Worm (Caenorhabditis elegans): ENCODE data around the gene nphp-2.

The nphp-2 gene

ce11 chrV:1892567-1893277, 2.9 kb upstream of the nphp-2 start, which contains the start of gene zig-11:
zig-11 (minus strand) TSS chrV:1892939.
- TF ChIP-seq F13C5.2 (tag; optimal IDR thresholded peaks at IDR 0.05), result no peak

ce11 chrV:1907350-1907749, 11.8 kb downstream of the nphp-2 start, which contains the start of gene Y32G9A.5:
Y32G9A.5 (plus strand) TSS chrV:1907650.
- TF ChIP-seq F13C5.2 (tag; optimal IDR thresholded peaks at IDR 0.05), result no peak
- no peak for TF ChIP-seq hmbx-1 (tag; optimal IDR thresholded peaks at IDR 0.05)
- TF ChIP-seq ceh-36 (tag; optimal IDR thresholded peaks at IDR 0.05), result no peak
- TF ChIP-seq tra-4 (tag; optimal IDR thresholded peaks at IDR 0.05), result no peak
- no peak for TF ChIP-seq hmg-4 (GFP tag; optimal IDR thresholded peaks at IDR 0.05)
- TF ChIP-seq hnd-1 (tag; optimal IDR thresholded peaks at IDR 0.05), result no peak
- no peak for TF ChIP-seq B0310.2 (tag; optimal IDR thresholded peaks at IDR 0.05)
- no peak for TF ChIP-seq ceh-13 (GFP tag; optimal IDR thresholded peaks at IDR 0.05)
- TF ChIP-seq ets-7 (tag; optimal IDR thresholded peaks at IDR 0.05), result no peak
- TF ChIP-seq tbx-11 (GFP tag; IDR thresholded peaks at IDR 0.05), result no peak
- TF ChIP-seq ama-1 (optimal IDR thresholded peaks at IDR 0.05), result no peak
- no peak for TF ChIP-seq aly-1 (tag; optimal IDR thresholded peaks at IDR 0.05)
- TF ChIP-seq tbx-37 (GFP tag; conservative IDR thresholded peaks at IDR 0.05), result no peak
- TF ChIP-seq sea-1 (GFP tag; conservative IDR thresholded peaks at IDR 0.05), result no peak
- TF ChIP-seq pes-1 (GFP tag; IDR thresholded peaks at IDR 0.05), result no peak
- no peak for TF ChIP-seq scrt-1 (GFP tag; IDR thresholded peaks at IDR 0.05)
- no peak for TF ChIP-seq flt-1 (GFP tag; IDR thresholded peaks at IDR 0.05)

- TF ChIP-seq sea-1 (GFP tag; conservative IDR thresholded peaks at IDR 0.05), result no peak
- no peak for TF ChIP-seq tra-4 (tag; optimal IDR thresholded peaks at IDR 0.05)
- TF ChIP-seq aly-1 (tag; optimal IDR thresholded peaks at IDR 0.05), result no peak
- TF ChIP-seq pes-1 (GFP tag; IDR thresholded peaks at IDR 0.05), result no peak
- TF ChIP-seq hmbx-1 (tag; optimal IDR thresholded peaks at IDR 0.05), result no peak
- no peak for TF ChIP-seq tbx-37 (GFP tag; conservative IDR thresholded peaks at IDR 0.05)
Measured at ce11 chrV:1908542-1908941, 13.0 kb downstream of the nphp-2 start, which contains the start of gene srp-3. srp-3 (plus strand) TSS chrV:1908842.

ce11 chrV:1911102-1911501, 15.5 kb downstream of the nphp-2 start, which contains the start of gene Y32G9A.3:
Y32G9A.3 (plus strand) TSS chrV:1911402.
- no peak for TF ChIP-seq ceh-13 (GFP tag; optimal IDR thresholded peaks at IDR 0.05)
- TF ChIP-seq hmg-4 (GFP tag; optimal IDR thresholded peaks at IDR 0.05), result no peak
- TF ChIP-seq hnd-1 (tag; optimal IDR thresholded peaks at IDR 0.05), result no peak
- TF ChIP-seq hmbx-1 (tag; optimal IDR thresholded peaks at IDR 0.05), result no peak
- no peak for TF ChIP-seq ama-1 (optimal IDR thresholded peaks at IDR 0.05)
- TF ChIP-seq tbx-11 (GFP tag; IDR thresholded peaks at IDR 0.05), result no peak
- no peak for TF ChIP-seq B0310.2 (tag; optimal IDR thresholded peaks at IDR 0.05)
- no peak for TF ChIP-seq scrt-1 (GFP tag; IDR thresholded peaks at IDR 0.05)
- TF ChIP-seq F13C5.2 (tag; optimal IDR thresholded peaks at IDR 0.05), result no peak
- TF ChIP-seq pes-1 (GFP tag; IDR thresholded peaks at IDR 0.05), result no peak
- no peak for TF ChIP-seq tbx-37 (GFP tag; conservative IDR thresholded peaks at IDR 0.05)
- TF ChIP-seq ceh-36 (tag; optimal IDR thresholded peaks at IDR 0.05), result no peak
- TF ChIP-seq ets-7 (tag; optimal IDR thresholded peaks at IDR 0.05), result no peak

- TF ChIP-seq tbx-37 (GFP tag; conservative IDR thresholded peaks at IDR 0.05) (no peak), ama-1 (optimal IDR thresholded peaks at IDR 0.05) (no peak), tra-4 (tag; optimal IDR thresholded peaks at IDR 0.05) (no peak), F13C5.2 (tag; optimal IDR thresholded peaks at IDR 0.05) (no peak), ceh-36 (tag; optimal IDR thresholded peaks at IDR 0.05) (no peak), ceh-13 (GFP tag; optimal IDR thresholded peaks at IDR 0.05) (no peak), hnd-1 (tag; optimal IDR thresholded peaks at IDR 0.05) (no peak), hmg-4 (GFP tag; optimal IDR thresholded peaks at IDR 0.05) (no peak), aly-1 (tag; optimal IDR thresholded peaks at IDR 0.05) (no peak), B0310.2 (tag; optimal IDR thresholded peaks at IDR 0.05) (no peak), sea-1 (GFP tag; conservative IDR thresholded peaks at IDR 0.05) (no peak), ets-7 (tag; optimal IDR thresholded peaks at IDR 0.05) (no peak), flt-1 (GFP tag; IDR thresholded peaks at IDR 0.05) (no peak), hmbx-1 (tag; optimal IDR thresholded peaks at IDR 0.05) (no peak), scrt-1 (GFP tag; IDR thresholded peaks at IDR 0.05) (no peak)
Measured at ce11 chrV:1918030-1918559, 22.5 kb downstream of the nphp-2 start, which contains the start of gene Y32G9A.2. Y32G9A.2 (plus strand) TSS chrV:1918509.

ce11 chrV:1920105-1920504, 24.5 kb downstream of the nphp-2 start, which contains the start of gene Y32G9A.12:
Y32G9A.12 (minus strand) TSS chrV:1920205.
- TF ChIP-seq ceh-13 (GFP tag; optimal IDR thresholded peaks at IDR 0.05) (no peak), tbx-37 (GFP tag; conservative IDR thresholded peaks at IDR 0.05) (no peak), ets-7 (tag; optimal IDR thresholded peaks at IDR 0.05) (no peak), hmg-4 (GFP tag; optimal IDR thresholded peaks at IDR 0.05) (no peak), hnd-1 (tag; optimal IDR thresholded peaks at IDR 0.05) (no peak), sea-1 (GFP tag; conservative IDR thresholded peaks at IDR 0.05) (no peak), tra-4 (tag; optimal IDR thresholded peaks at IDR 0.05) (no peak)

- TF ChIP-seq ceh-13 (GFP tag; optimal IDR thresholded peaks at IDR 0.05) (no peak), B0310.2 (tag; optimal IDR thresholded peaks at IDR 0.05) (no peak), ama-1 (optimal IDR thresholded peaks at IDR 0.05) (no peak)
Measured at ce11 chrV:1921321-1921720, 25.7 kb downstream of the nphp-2 start, which contains the start of gene gst-37. gst-37 (plus strand) TSS chrV:1921621.

- TF ChIP-seq ceh-13 (GFP tag; optimal IDR thresholded peaks at IDR 0.05) (no peak), tra-4 (tag; optimal IDR thresholded peaks at IDR 0.05) (no peak), F13C5.2 (tag; optimal IDR thresholded peaks at IDR 0.05) (no peak), scrt-1 (GFP tag; IDR thresholded peaks at IDR 0.05) (no peak), ets-7 (tag; optimal IDR thresholded peaks at IDR 0.05) (no peak), tbx-37 (GFP tag; conservative IDR thresholded peaks at IDR 0.05) (no peak), sea-1 (GFP tag; conservative IDR thresholded peaks at IDR 0.05) (no peak), ceh-36 (tag; optimal IDR thresholded peaks at IDR 0.05) (no peak)
Measured at ce11 chrV:1925487-1925886, 29.9 kb downstream of the nphp-2 start, which contains the start of gene T06A1.1. T06A1.1 (minus strand) TSS chrV:1925587.

Measured in whole organism, early embryonic.